Fruit fly (Drosophila melanogaster): ENCODE measurements around the gene CG6310.
A peak's percentile ranks its signal among the peaks of the same experiment; 100 is the strongest.

Gene CG6310

dm6 chr3L:11061200-11061599 lies 8.5 kb downstream of the CG6310 start, which contains the start of the genes CG6321 and Blos2 (continued):
- TF ChIP-seq zfh1 (GFP tag; IDR thresholded peaks at IDR 0.05): peak; percentile 54
- TF ChIP-seq sna (GFP tag; IDR thresholded peaks at IDR 0.05; ENCODE audit: partially characterized antibody): no peak
- no peak for TF ChIP-seq fru (optimal IDR thresholded peaks at IDR 0.05)
- 0 out of 2 replicates have a peak, but pooled peaks have one; percentile 34 for TF ChIP-seq CG17612 (GFP tag; IDR thresholded peaks at IDR 0.05)
- peak; percentile 71 for TF ChIP-seq BtbVII (GFP tag; optimal IDR thresholded peaks at IDR 0.05)
- TF ChIP-seq CG18619 (GFP tag; optimal IDR thresholded peaks at IDR 0.05): peak; percentile 58
- TF ChIP-seq CG8944 (GFP tag; optimal IDR thresholded peaks at IDR 0.05): no peak
- TF ChIP-seq fd3F (GFP tag; optimal IDR thresholded peaks at IDR 0.05): peak; percentile 64
- peak; percentile 78 for TF ChIP-seq CG17568 (GFP tag; optimal IDR thresholded peaks at IDR 0.05)
- no peak for TF ChIP-seq chinmo (GFP tag; IDR thresholded peaks at IDR 0.05; ENCODE audit: partially characterized antibody)
- peak; percentile 46 for TF ChIP-seq CG10366 (GFP tag; IDR thresholded peaks at IDR 0.05)
- TF ChIP-seq zen2 (GFP tag; IDR thresholded peaks at IDR 0.05; ENCODE audit: partially characterized antibody): no peak
- TF ChIP-seq CG6683 (GFP tag; optimal IDR thresholded peaks at IDR 0.05): peak; percentile 50
- no peak for TF ChIP-seq ash1 (GFP tag; optimal IDR thresholded peaks at IDR 0.05)
- no peak for TF ChIP-seq CG11398 (GFP tag; optimal IDR thresholded peaks at IDR 0.05)
- peak; percentile 98 for TF ChIP-seq D19B (GFP tag; optimal IDR thresholded peaks at IDR 0.05)
- peak; percentile 50 for TF ChIP-seq CG10654 (GFP tag; optimal IDR thresholded peaks at IDR 0.05)
- TF ChIP-seq Ets65A (GFP tag): no peak
- peak; percentile 38 for TF ChIP-seq Side (GFP tag; optimal IDR thresholded peaks at IDR 0.05)
- peak; percentile 70 for TF ChIP-seq CG10209 (GFP tag; optimal IDR thresholded peaks at IDR 0.05)
- TF ChIP-seq pita (GFP tag; optimal IDR thresholded peaks at IDR 0.05): no peak
- TF ChIP-seq Nf-YB (GFP tag; optimal IDR thresholded peaks at IDR 0.05): peak; percentile 62
- TF ChIP-seq D (optimal IDR thresholded peaks at IDR 0.05): no peak
- TF ChIP-seq D (GFP tag; optimal IDR thresholded peaks at IDR 0.05): peak; percentile 61
- no peak for TF ChIP-seq corto (GFP tag; optimal IDR thresholded peaks at IDR 0.05)
- peak; percentile 62; the same call in 1 of the 3 replicates for TF ChIP-seq Mrtf (GFP tag; IDR thresholded peaks at IDR 0.05)
- TF ChIP-seq aop (GFP tag; IDR thresholded peaks at IDR 0.05): no peak
- no peak for TF ChIP-seq Neu2 (GFP tag; optimal IDR thresholded peaks at IDR 0.05; ENCODE audit: borderline replicate concordance)
- peak; percentile 61 for TF ChIP-seq bab2 (GFP tag; optimal IDR thresholded peaks at IDR 0.05)
- peak; percentile 59 for TF ChIP-seq Asciz (GFP tag; optimal IDR thresholded peaks at IDR 0.05)
- peak; percentile 75 for TF ChIP-seq gsb-n (tag; optimal IDR thresholded peaks at IDR 0.05)
- no peak for TF ChIP-seq CG2199 (GFP tag; IDR thresholded peaks at IDR 0.05)
- TF ChIP-seq CG8089 (GFP tag; optimal IDR thresholded peaks at IDR 0.05): no peak
- no peak for TF ChIP-seq trh (GFP tag; optimal IDR thresholded peaks at IDR 0.05)
- no peak for TF ChIP-seq tna (GFP tag; IDR thresholded peaks at IDR 0.05; ENCODE audit: partially characterized antibody)
- peak; percentile 43 for TF ChIP-seq CG30020 (tag; optimal IDR thresholded peaks at IDR 0.05)
- no peak for TF ChIP-seq CG2129 (GFP tag; IDR thresholded peaks at IDR 0.05; ENCODE audit: partially characterized antibody)
- peak; percentile 62 for TF ChIP-seq E2f1 (GFP tag; IDR thresholded peaks at IDR 0.05)
- peak; percentile 82 for TF ChIP-seq CG17829 (tag; optimal IDR thresholded peaks at IDR 0.05)
- TF ChIP-seq cad (GFP tag; optimal IDR thresholded peaks at IDR 0.05): no peak
- peak; percentile 40; the same call in 1 of the 2 replicates for TF ChIP-seq Taf1 (GFP tag; IDR thresholded peaks at IDR 0.05)
- TF ChIP-seq br (optimal IDR thresholded peaks at IDR 0.05): no peak
- peak; percentile 16 for TF ChIP-seq CTCF (GFP tag; optimal IDR thresholded peaks at IDR 0.05)
- TF ChIP-seq CG12659 (GFP tag; optimal IDR thresholded peaks at IDR 0.05): peak; percentile 68
- TF ChIP-seq Oaz (GFP tag; IDR thresholded peaks at IDR 0.05): peak; percentile 54
- TF ChIP-seq en (GFP tag; optimal IDR thresholded peaks at IDR 0.05): peak; percentile 27
- no peak for TF ChIP-seq hbn (GFP tag; IDR thresholded peaks at IDR 0.05; ENCODE audit: partially characterized antibody)
- TF ChIP-seq HLH54F (GFP tag; optimal IDR thresholded peaks at IDR 0.05): peak; percentile 33
- peak; percentile 47 for TF ChIP-seq kay (GFP tag; optimal IDR thresholded peaks at IDR 0.05)
- TF ChIP-seq YL-1 (GFP tag; optimal IDR thresholded peaks at IDR 0.05): peak; percentile 21
- peak; percentile 68 for TF ChIP-seq scrt (GFP tag; optimal IDR thresholded peaks at IDR 0.05)
- peak; percentile 26 for TF ChIP-seq CG6813 (GFP tag; optimal IDR thresholded peaks at IDR 0.05)
